Fruit fly (Drosophila melanogaster): ENCODE results near the gene CG32241.

DNA sequence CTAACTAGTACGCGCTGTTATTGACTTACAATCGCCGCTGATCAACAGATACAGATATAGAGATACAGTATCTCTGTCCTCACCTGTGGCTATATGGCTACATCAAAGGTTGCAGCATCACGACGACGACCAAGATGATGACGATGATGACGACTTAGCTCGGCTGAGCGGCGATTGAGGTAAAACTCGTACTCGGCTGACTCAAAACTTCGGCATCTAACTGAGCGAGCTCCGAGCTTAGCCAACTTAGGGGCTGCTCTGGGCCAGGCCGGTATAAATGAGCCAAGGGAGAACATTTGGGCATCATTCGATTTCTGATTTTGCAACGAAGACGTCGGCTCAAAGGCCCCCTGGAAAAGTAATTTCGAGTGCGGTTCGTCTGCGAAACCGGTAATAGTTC is 30.0 kb downstream of the CG32241 start, which contains the start of gene CG15021:
- TF ChIP-seq eve (GFP tag; optimal IDR thresholded peaks at IDR 0.05) (no peak), sens-2 (GFP tag; IDR thresholded peaks at IDR 0.05) (no peak), CG6683 (GFP tag; optimal IDR thresholded peaks at IDR 0.05) (no peak), ato (GFP tag; IDR thresholded peaks at IDR 0.05; ENCODE audit: partially characterized antibody) (no peak)
